Worm (Caenorhabditis elegans): ENCODE data around the gene trr-1.

DNA sequence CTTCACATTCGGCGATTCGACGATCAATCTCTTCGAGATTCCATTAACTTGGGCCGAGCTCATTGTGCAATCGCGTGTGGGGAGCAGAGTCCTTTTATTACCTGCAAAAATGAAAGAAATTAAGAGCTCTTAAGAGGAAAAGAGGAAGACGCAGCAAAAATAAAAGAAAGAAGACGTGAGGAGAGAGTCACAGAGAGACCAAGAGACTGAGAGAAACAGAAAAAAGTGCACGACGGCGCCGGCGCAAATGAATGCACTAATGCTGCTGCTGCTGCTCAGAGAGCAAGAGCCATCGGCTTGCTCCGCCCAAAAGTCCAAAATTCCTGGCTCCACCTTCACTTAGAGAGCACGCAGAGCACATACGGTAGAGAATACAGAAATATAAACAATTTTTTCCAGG is 24.5 kb upstream of the trr-1 start, which contains the start of gene inos-1:
- no peak for TF ChIP-seq lin-15B (tag; optimal IDR thresholded peaks at IDR 0.05)
- TF ChIP-seq nhr-237 (tag; optimal IDR thresholded peaks at IDR 0.05), result no peak
- no peak for TF ChIP-seq lin-13 (GFP tag; optimal IDR thresholded peaks at IDR 0.05)
- TF ChIP-seq php-3 (GFP tag; IDR thresholded peaks at IDR 0.05), result no peak
- no peak for TF ChIP-seq egl-27 (tag; optimal IDR thresholded peaks at IDR 0.05)
- TF ChIP-seq dpl-1 (GFP tag; optimal IDR thresholded peaks at IDR 0.05), result no peak
- no peak for TF ChIP-seq ztf-11 (tag; optimal IDR thresholded peaks at IDR 0.05)
- no peak for TF ChIP-seq snpc-4 (tag; optimal IDR thresholded peaks at IDR 0.05)

Data from whole organism, L4 larva.